Fruit fly (Drosophila melanogaster) whole organism: ENCODE measurements around the gene CG17124.

Experiments
- pan ChIP-seq: fragments of >200 bp; optimal IDR thresholded peaks from 2 replicates; lab custom pipeline; 2017
- psq ChIP-seq: fragments of >200 bp; optimal IDR thresholded peaks from 2 replicates; lab custom pipeline; 2017

DNA sequence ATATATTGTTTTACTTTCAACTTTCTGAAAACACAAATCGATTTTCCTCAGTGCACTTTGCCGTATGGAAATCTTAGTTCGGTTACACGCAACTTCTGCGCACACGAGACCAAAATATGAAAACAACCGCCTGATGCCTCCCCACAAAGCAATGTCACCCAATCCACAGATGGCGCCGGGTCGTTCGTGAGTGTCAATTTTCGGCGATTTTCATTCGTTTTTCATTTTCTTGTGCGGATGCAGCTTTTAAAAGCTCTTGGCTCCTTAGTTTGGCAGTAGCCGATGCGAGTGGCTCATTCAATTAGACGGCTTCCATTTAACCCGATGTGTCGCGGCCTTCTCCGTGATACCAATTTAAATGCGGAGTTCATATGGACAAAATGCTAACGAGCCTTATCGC lies 32.2 kb downstream of the CG17124 start, which contains the start of gene CG6431:
- no peak for TF ChIP-seq pan (lab: Kevin White, UChicago)
- no peak for TF ChIP-seq psq (lab: Kevin White, UChicago)
